ENCODE assay signal across 1 fruit fly cellular context in genomic region chr3L:5988675-5989074, dm6.
TF ChIP-seq lines count a peak whose summit lies in the region.

No protein-coding gene starts in this region.

TF ChIP-seq in whole organism, embryonic, 481 proteins besides CTCF, POLR2A, EP300 and RAD21 (continued from another document and continues in another):
- TF ChIP-seq Myb (GFP tag; optimal IDR thresholded peaks at IDR 0.05; lab: Kevin White, UChicago) = no peak
- peak; percentile 70 for TF ChIP-seq dmrt11E (tag; optimal IDR thresholded peaks at IDR 0.05; lab: Kevin White, UChicago)
- no peak for TF ChIP-seq ftz-f1 (GFP tag; optimal IDR thresholded peaks at IDR 0.05; lab: Kevin White, UChicago)
- TF ChIP-seq Mes4 (GFP tag; optimal IDR thresholded peaks at IDR 0.05; lab: Kevin White, UChicago) = peak; percentile 19
- TF ChIP-seq kay (GFP tag; optimal IDR thresholded peaks at IDR 0.05; lab: Kevin White, UChicago) = peak; percentile 16
- TF ChIP-seq CG5180 (GFP tag; optimal IDR thresholded peaks at IDR 0.05; lab: Kevin White, UChicago) = peak; percentile 17
- no peak for TF ChIP-seq prd (optimal IDR thresholded peaks at IDR 0.05; lab: Kevin White, UChicago)
- peak; percentile 84 for TF ChIP-seq prd (GFP tag; IDR thresholded peaks at IDR 0.05; lab: Robert Waterston, UW)
- 0 out of 3 replicates have a peak, but pooled peaks have one; percentile 16 for TF ChIP-seq Aef1 (GFP tag; IDR thresholded peaks at IDR 0.05; lab: Robert Waterston, UW)
- TF ChIP-seq ssp (GFP tag; IDR thresholded peaks at IDR 0.05; lab: Robert Waterston, UW) = peak; percentile 55
- TF ChIP-seq CG4820 (GFP tag; optimal IDR thresholded peaks at IDR 0.05; lab: Kevin White, UChicago) = peak; percentile 75
- TF ChIP-seq CG13775 (GFP tag; optimal IDR thresholded peaks at IDR 0.05; lab: Kevin White, UChicago) = peak; percentile 15
- TF ChIP-seq CG10321 (GFP tag; IDR thresholded peaks at IDR 0.05; lab: Robert Waterston, UW) = no peak
- peak; percentile 39 for TF ChIP-seq repo (GFP tag; optimal IDR thresholded peaks at IDR 0.05; lab: Kevin White, UChicago)
- TF ChIP-seq gcm2 (GFP tag; optimal IDR thresholded peaks at IDR 0.05; lab: Kevin White, UChicago) = no peak
- TF ChIP-seq CG10209 (GFP tag; optimal IDR thresholded peaks at IDR 0.05; lab: Kevin White, UChicago) = peak; percentile 30
- peak; percentile 69 for TF ChIP-seq Med (GFP tag; lab: Kevin White, UChicago)
- TF ChIP-seq cato (GFP tag; optimal IDR thresholded peaks at IDR 0.05; lab: Kevin White, UChicago; ENCODE audit: borderline replicate concordance) = no peak
- TF ChIP-seq yki (optimal IDR thresholded peaks at IDR 0.05; lab: Kevin White, UChicago) = no peak
- TF ChIP-seq CG8089 (GFP tag; optimal IDR thresholded peaks at IDR 0.05; lab: Kevin White, UChicago) = no peak
- no peak for TF ChIP-seq cas (GFP tag; IDR thresholded peaks at IDR 0.05; lab: Robert Waterston, UW)
- peak; percentile 64 for TF ChIP-seq HLH3B (GFP tag; IDR thresholded peaks at IDR 0.05; lab: Robert Waterston, UW)
- no peak for TF ChIP-seq kah (GFP tag; optimal IDR thresholded peaks at IDR 0.05; lab: Kevin White, UChicago)
- no peak for TF ChIP-seq scrt (GFP tag; optimal IDR thresholded peaks at IDR 0.05; lab: Kevin White, UChicago)
- TF ChIP-seq CG17912 (GFP tag; optimal IDR thresholded peaks at IDR 0.05; lab: Kevin White, UChicago) = no peak
- TF ChIP-seq CG12236 (GFP tag; optimal IDR thresholded peaks at IDR 0.05; lab: Kevin White, UChicago) = no peak
- TF ChIP-seq fd3F (GFP tag; optimal IDR thresholded peaks at IDR 0.05; lab: Kevin White, UChicago) = no peak
- no peak for TF ChIP-seq CG3847 (GFP tag; IDR thresholded peaks at IDR 0.05; lab: Robert Waterston, UW)
- peak; percentile 74 for TF ChIP-seq CG9727 (GFP tag; optimal IDR thresholded peaks at IDR 0.05; lab: Kevin White, UChicago)
- peak; percentile 55 for TF ChIP-seq row (GFP tag; IDR thresholded peaks at IDR 0.05; lab: Robert Waterston, UW)
- no peak for TF ChIP-seq CrebB (tag; optimal IDR thresholded peaks at IDR 0.05; lab: Kevin White, UChicago)
- no peak for TF ChIP-seq Adf1 (GFP tag; IDR thresholded peaks at IDR 0.05; lab: Robert Waterston, UW)
- no peak for TF ChIP-seq CG6854 (GFP tag; optimal IDR thresholded peaks at IDR 0.05; lab: Kevin White, UChicago)
- no peak for TF ChIP-seq luna (GFP tag; optimal IDR thresholded peaks at IDR 0.05; lab: Kevin White, UChicago)
- TF ChIP-seq CG43689 (GFP tag; IDR thresholded peaks at IDR 0.05; lab: Robert Waterston, UW) = no peak
- TF ChIP-seq CG12391 (tag; optimal IDR thresholded peaks at IDR 0.05; lab: Kevin White, UChicago) = peak; percentile 44
- TF ChIP-seq caup (GFP tag; optimal IDR thresholded peaks at IDR 0.05; lab: Kevin White, UChicago; ENCODE audit: severe bottlenecking) = no peak
- no peak for TF ChIP-seq CG42726 (GFP tag; IDR thresholded peaks at IDR 0.05; lab: Robert Waterston, UW; ENCODE audit: partially characterized antibody)
- TF ChIP-seq CG15601 (tag; optimal IDR thresholded peaks at IDR 0.05; lab: Kevin White, UChicago) = peak; percentile 24
- TF ChIP-seq nau (GFP tag; optimal IDR thresholded peaks at IDR 0.05; lab: Kevin White, UChicago) = peak; percentile 29
- no peak for TF ChIP-seq Hey (tag; optimal IDR thresholded peaks at IDR 0.05; lab: Kevin White, UChicago)
- TF ChIP-seq CG30431 (GFP tag; optimal IDR thresholded peaks at IDR 0.05; lab: Kevin White, UChicago) = peak; percentile 13
- TF ChIP-seq CG6175 (GFP tag; IDR thresholded peaks at IDR 0.05; lab: Robert Waterston, UW) = no peak
- TF ChIP-seq ab (GFP tag; optimal IDR thresholded peaks at IDR 0.05; lab: Kevin White, UChicago) = no peak
- no peak for TF ChIP-seq CG9817 (tag; optimal IDR thresholded peaks at IDR 0.05; lab: Kevin White, UChicago)
- no peak for TF ChIP-seq CG14860 (GFP tag; IDR thresholded peaks at IDR 0.05; lab: Robert Waterston, UW; ENCODE audit: partially characterized antibody)
- TF ChIP-seq CG6689 (GFP tag; IDR thresholded peaks at IDR 0.05; lab: Robert Waterston, UW) = peak; percentile 48
- TF ChIP-seq crc (GFP tag; optimal IDR thresholded peaks at IDR 0.05; lab: Kevin White, UChicago) = no peak
- no peak for TF ChIP-seq CG15073 (GFP tag; optimal IDR thresholded peaks at IDR 0.05; lab: Kevin White, UChicago)
- TF ChIP-seq sima (GFP tag; optimal IDR thresholded peaks at IDR 0.05; lab: Kevin White, UChicago) = no peak
- peak; percentile 50 for TF ChIP-seq D19A (tag; optimal IDR thresholded peaks at IDR 0.05; lab: Kevin White, UChicago)
- TF ChIP-seq CG17361 (GFP tag; IDR thresholded peaks at IDR 0.05; lab: Robert Waterston, UW) = peak; percentile 34; the same call in 1 of the 3 replicates
- no peak for TF ChIP-seq HLHmδ (GFP tag; optimal IDR thresholded peaks at IDR 0.05; lab: Kevin White, UChicago)
- 0 out of 3 replicates have a peak, but pooled peaks have one; percentile 42 for TF ChIP-seq CG11695 (GFP tag; IDR thresholded peaks at IDR 0.05; lab: Robert Waterston, UW)
- TF ChIP-seq CG9876 (GFP tag; optimal IDR thresholded peaks at IDR 0.05; lab: Kevin White, UChicago) = no peak
- TF ChIP-seq CG7357 (GFP tag; IDR thresholded peaks at IDR 0.05; lab: Robert Waterston, UW) = peak; percentile 43; the same call in 1 of the 3 replicates
- peak; percentile 44; the same call in 1 of the 2 replicates for TF ChIP-seq Gsc (GFP tag; IDR thresholded peaks at IDR 0.05; lab: Robert Waterston, UW)
- no peak for TF ChIP-seq CG12299 (tag; optimal IDR thresholded peaks at IDR 0.05; lab: Kevin White, UChicago)
- TF ChIP-seq dan (GFP tag; IDR thresholded peaks at IDR 0.05; lab: Robert Waterston, UW) = peak; percentile 58; the same call in 1 of the 2 replicates
- TF ChIP-seq phol (tag; optimal IDR thresholded peaks at IDR 0.05; lab: Kevin White, UChicago) = peak; percentile 75
- TF ChIP-seq aop (GFP tag; IDR thresholded peaks at IDR 0.05; lab: Robert Waterston, UW) = 0 out of 2 replicates have a peak, but pooled peaks have one; percentile 11
- no peak for TF ChIP-seq zen2 (GFP tag; IDR thresholded peaks at IDR 0.05; lab: Robert Waterston, UW; ENCODE audit: partially characterized antibody)
- peak; percentile 17 for TF ChIP-seq shn (GFP tag; optimal IDR thresholded peaks at IDR 0.05; lab: Kevin White, UChicago)
- TF ChIP-seq CG6765 (GFP tag; optimal IDR thresholded peaks at IDR 0.05; lab: Kevin White, UChicago) = no peak
- no peak for TF ChIP-seq CG16863 (GFP tag; optimal IDR thresholded peaks at IDR 0.05; lab: Kevin White, UChicago)
- TF ChIP-seq hbn (GFP tag; IDR thresholded peaks at IDR 0.05; lab: Robert Waterston, UW; ENCODE audit: partially characterized antibody) = no peak
- no peak for TF ChIP-seq vnd (GFP tag; IDR thresholded peaks at IDR 0.05; lab: Robert Waterston, UW; ENCODE audit: partially characterized antibody)
- no peak for TF ChIP-seq br (optimal IDR thresholded peaks at IDR 0.05; lab: Kevin White, UChicago)
- TF ChIP-seq CG17612 (GFP tag; IDR thresholded peaks at IDR 0.05; lab: Robert Waterston, UW) = no peak
- no peak for TF ChIP-seq CG3838 (GFP tag; optimal IDR thresholded peaks at IDR 0.05; lab: Kevin White, UChicago)
- peak; percentile 70 for TF ChIP-seq CG6254 (GFP tag; optimal IDR thresholded peaks at IDR 0.05; lab: Kevin White, UChicago)
- peak; percentile 29 for TF ChIP-seq nerfin-1 (tag; optimal IDR thresholded peaks at IDR 0.05; lab: Kevin White, UChicago)
- 0 out of 3 replicates have a peak, but pooled peaks have one; percentile 53 for TF ChIP-seq CG11093 (GFP tag; IDR thresholded peaks at IDR 0.05; lab: Robert Waterston, UW)
- TF ChIP-seq Xbp1 (GFP tag; optimal IDR thresholded peaks at IDR 0.05; lab: Kevin White, UChicago) = no peak
- TF ChIP-seq CG11504 (tag; optimal IDR thresholded peaks at IDR 0.05; lab: Kevin White, UChicago) = peak; percentile 61
- TF ChIP-seq dpn (GFP tag; optimal IDR thresholded peaks at IDR 0.05; lab: Kevin White, UChicago) = peak; percentile 13 to 20
- TF ChIP-seq CG12769 (tag; optimal IDR thresholded peaks at IDR 0.05; lab: Kevin White, UChicago) = no peak
- no peak for TF ChIP-seq tll (GFP tag; optimal IDR thresholded peaks at IDR 0.05; lab: Kevin White, UChicago)
- peak; percentile 46; the same call in 1 of the 2 replicates for TF ChIP-seq CG11247 (GFP tag; IDR thresholded peaks at IDR 0.05; lab: Robert Waterston, UW)
- TF ChIP-seq Pdp1 (GFP tag; optimal IDR thresholded peaks at IDR 0.05; lab: Kevin White, UChicago) = peak; percentile 11 to 20
- TF ChIP-seq Bdp1 (GFP tag; optimal IDR thresholded peaks at IDR 0.05; lab: Kevin White, UChicago) = no peak
- peak; percentile 23 for TF ChIP-seq CG17802 (tag; optimal IDR thresholded peaks at IDR 0.05; lab: Kevin White, UChicago)
- TF ChIP-seq CG3407 (GFP tag; optimal IDR thresholded peaks at IDR 0.05; lab: Kevin White, UChicago) = peak; percentile 36
- peak; percentile 41; the same call in 2 of the 3 replicates for TF ChIP-seq tgo (GFP tag; IDR thresholded peaks at IDR 0.05; lab: Robert Waterston, UW)
- TF ChIP-seq p53 (GFP tag; optimal IDR thresholded peaks at IDR 0.05; lab: Kevin White, UChicago) = no peak
- peak; percentile 45 for TF ChIP-seq CG2875 (GFP tag; optimal IDR thresholded peaks at IDR 0.05; lab: Kevin White, UChicago)
- TF ChIP-seq lola (GFP tag; optimal IDR thresholded peaks at IDR 0.05; lab: Kevin White, UChicago) = peak in 1 of 3 experiments; percentile 59
- no peak for TF ChIP-seq CG6683 (GFP tag; optimal IDR thresholded peaks at IDR 0.05; lab: Kevin White, UChicago)
- TF ChIP-seq BtbVII (GFP tag; optimal IDR thresholded peaks at IDR 0.05; lab: Kevin White, UChicago) = no peak
- no peak for TF ChIP-seq CG4282 (GFP tag; optimal IDR thresholded peaks at IDR 0.05; lab: Kevin White, UChicago)
- no peak for TF ChIP-seq slbo (GFP tag; IDR thresholded peaks at IDR 0.05; lab: Robert Waterston, UW)
- no peak for TF ChIP-seq lov (optimal IDR thresholded peaks at IDR 0.05; lab: Kevin White, UChicago)
- peak; percentile 79; the same call in 1 of the 3 replicates for TF ChIP-seq lov (GFP tag; IDR thresholded peaks at IDR 0.05; lab: Robert Waterston, UW)
- TF ChIP-seq hb (GFP tag; IDR thresholded peaks at IDR 0.05; lab: Robert Waterston, UW; ENCODE audit: partially characterized antibody) = no peak
- TF ChIP-seq B-H1 (GFP tag; IDR thresholded peaks at IDR 0.05; lab: Robert Waterston, UW) = no peak
- TF ChIP-seq CoRest (tag; optimal IDR thresholded peaks at IDR 0.05; lab: Kevin White, UChicago) = peak; percentile 14
- peak; percentile 67 for TF ChIP-seq Ada2b (GFP tag; IDR thresholded peaks at IDR 0.05; lab: Robert Waterston, UW)
- no peak for TF ChIP-seq CG14014 (GFP tag; IDR thresholded peaks at IDR 0.05; lab: Robert Waterston, UW)
- peak; percentile 28 for TF ChIP-seq ac (GFP tag; optimal IDR thresholded peaks at IDR 0.05; lab: Kevin White, UChicago)
- TF ChIP-seq CG7271 (tag; optimal IDR thresholded peaks at IDR 0.05; lab: Kevin White, UChicago) = no peak
- TF ChIP-seq CG18262 (tag; optimal IDR thresholded peaks at IDR 0.05; lab: Kevin White, UChicago) = peak; percentile 62
- no peak for TF ChIP-seq CG7928 (GFP tag; optimal IDR thresholded peaks at IDR 0.05; lab: Kevin White, UChicago)
- peak; percentile 31 to 60 for TF ChIP-seq chif (GFP tag; optimal IDR thresholded peaks at IDR 0.05; lab: Kevin White, UChicago)
- TF ChIP-seq CG2678 (tag; optimal IDR thresholded peaks at IDR 0.05; lab: Kevin White, UChicago) = peak; percentile 57
- peak; percentile 56 for TF ChIP-seq zf30C (GFP tag; optimal IDR thresholded peaks at IDR 0.05; lab: Kevin White, UChicago)
- TF ChIP-seq Poxn (GFP tag; IDR thresholded peaks at IDR 0.05; lab: Robert Waterston, UW) = no peak
- TF ChIP-seq Atf3 (GFP tag; optimal IDR thresholded peaks at IDR 0.05; lab: Kevin White, UChicago) = peak; percentile 4
- TF ChIP-seq CG17385 (GFP tag; optimal IDR thresholded peaks at IDR 0.05; lab: Kevin White, UChicago) = no peak
- TF ChIP-seq eve (GFP tag; optimal IDR thresholded peaks at IDR 0.05; lab: Kevin White, UChicago) = peak in 1 of 2 experiments; percentile 77
- TF ChIP-seq HmgZ (tag; optimal IDR thresholded peaks at IDR 0.05; lab: Kevin White, UChicago) = no peak
- TF ChIP-seq CG2202 (tag; optimal IDR thresholded peaks at IDR 0.05; lab: Kevin White, UChicago) = peak; percentile 25
- TF ChIP-seq Side (GFP tag; optimal IDR thresholded peaks at IDR 0.05; lab: Kevin White, UChicago) = peak; percentile 35
- TF ChIP-seq CG30403 (GFP tag; optimal IDR thresholded peaks at IDR 0.05; lab: Kevin White, UChicago) = peak; percentile 11
- TF ChIP-seq Optix (GFP tag; IDR thresholded peaks at IDR 0.05; lab: Robert Waterston, UW) = 0 out of 3 replicates have a peak, but pooled peaks have one; percentile 42
- no peak for TF ChIP-seq CG11560 (tag; IDR thresholded peaks at IDR 0.05; lab: Robert Waterston, UW)
- no peak for TF ChIP-seq CG16813 (GFP tag; IDR thresholded peaks at IDR 0.05; lab: Robert Waterston, UW; ENCODE audit: partially characterized antibody)
- TF ChIP-seq Spps (tag; optimal IDR thresholded peaks at IDR 0.05; lab: Kevin White, UChicago) = peak; percentile 68
- no peak for TF ChIP-seq CG11723 (GFP tag; optimal IDR thresholded peaks at IDR 0.05; lab: Kevin White, UChicago)
- TF ChIP-seq Fer3 (tag; optimal IDR thresholded peaks at IDR 0.05; lab: Kevin White, UChicago) = no peak
- no peak for TF ChIP-seq Lpt (GFP tag; optimal IDR thresholded peaks at IDR 0.05; lab: Kevin White, UChicago)
- no peak for TF ChIP-seq gfzf (GFP tag; optimal IDR thresholded peaks at IDR 0.05; lab: Kevin White, UChicago)
- peak; percentile 18; the same call in 1 of the 2 replicates for TF ChIP-seq peb (GFP tag; IDR thresholded peaks at IDR 0.05; lab: Robert Waterston, UW)
- TF ChIP-seq da (GFP tag; optimal IDR thresholded peaks at IDR 0.05; lab: Kevin White, UChicago) = no peak
- no peak for TF ChIP-seq Dbx (GFP tag; IDR thresholded peaks at IDR 0.05; lab: Robert Waterston, UW)
- TF ChIP-seq Dad (GFP tag; optimal IDR thresholded peaks at IDR 0.05; lab: Kevin White, UChicago) = peak; percentile 38
- no peak for TF ChIP-seq Hmr (GFP tag; optimal IDR thresholded peaks at IDR 0.05; lab: Kevin White, UChicago)
- TF ChIP-seq zfh1 (GFP tag; IDR thresholded peaks at IDR 0.05; lab: Robert Waterston, UW) = peak; percentile 93
- peak; percentile 19 for TF ChIP-seq CG31388 (GFP tag; optimal IDR thresholded peaks at IDR 0.05; lab: Kevin White, UChicago)
- TF ChIP-seq CG5953 (GFP tag; IDR thresholded peaks at IDR 0.05; lab: Robert Waterston, UW) = no peak; the same call in 1 of the 2 replicates
- 0 out of 2 replicates have a peak, but pooled peaks have one; percentile 11 for TF ChIP-seq wor (GFP tag; IDR thresholded peaks at IDR 0.05; lab: Robert Waterston, UW)
- no peak for TF ChIP-seq CG12155 (GFP tag; optimal IDR thresholded peaks at IDR 0.05; lab: Kevin White, UChicago)
- TF ChIP-seq insv (GFP tag; optimal IDR thresholded peaks at IDR 0.05; lab: Kevin White, UChicago) = no peak
